Worm (Caenorhabditis elegans): ENCODE data around the gene F44E7.9.

DNA sequence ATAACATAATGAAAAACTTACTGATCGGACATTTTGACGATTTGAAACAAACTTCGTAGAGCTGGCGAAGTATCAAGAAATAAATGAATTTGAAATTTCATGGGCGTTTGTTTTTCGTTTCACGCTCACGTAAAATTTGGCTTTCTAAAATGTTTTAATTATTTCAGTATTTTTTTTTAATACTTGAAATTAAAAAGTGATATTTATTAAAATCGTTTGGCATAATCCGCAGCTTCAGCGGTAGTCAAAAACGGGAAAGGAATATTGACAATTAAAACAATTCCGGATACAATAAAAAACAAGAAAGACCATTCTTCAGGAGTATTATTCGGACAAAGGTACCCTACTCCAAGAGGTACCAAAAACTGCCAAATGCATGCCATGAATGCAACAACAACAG is 8.3 kb upstream of the F44E7.9 start, which contains the start of gene fbxa-183:
- TF ChIP-seq nhr-11 (tag; optimal IDR thresholded peaks at IDR 0.05) (no peak), unc-55 (GFP tag; optimal IDR thresholded peaks at IDR 0.05) (no peak), mdl-1 (tag; optimal IDR thresholded peaks at IDR 0.05) (no peak), nhr-12 (tag; optimal IDR thresholded peaks at IDR 0.05) (no peak), R02D3.7 (tag; optimal IDR thresholded peaks at IDR 0.05) (no peak)

All from whole organism, L2 larva.